Worm (Caenorhabditis elegans) whole organism, L3 larva: Measurements from ENCODE around the gene C38C6.3.

Experiments used
- ZK546.5 ChIP-seq: sonication (generic microtip); optimal IDR thresholded peaks from 2 replicates; lab custom pipeline; 2017; ENCODE audit warnings: missing biosample characterization, missing genetic modification characterization
- aly-2 ChIP-seq: fragments of 150-350 bp; optimal IDR thresholded peaks from 2 replicates; lab custom pipeline; 2014; ENCODE audit warnings: missing biosample characterization, missing genetic modification characterization
- ama-1 ChIP-seq: fragments of 150-350 bp; optimal IDR thresholded peaks from 2 replicates; lab custom pipeline; 2018
- ceh-16 ChIP-seq: sonication (generic microtip); optimal IDR thresholded peaks from 2 replicates; lab custom pipeline; 2017; ENCODE audit warnings: missing biosample characterization, missing genetic modification characterization
- ceh-28 ChIP-seq: fragments of 150-350 bp; optimal IDR thresholded peaks from 2 replicates; lab custom pipeline; 2014; ENCODE audit warnings: missing biosample characterization, missing genetic modification reagents, missing genetic modification characterization
- ceh-82 ChIP-seq: fragments of 150-350 bp; optimal IDR thresholded peaks from 2 replicates; lab custom pipeline; 2014; ENCODE audit warnings: missing biosample characterization, missing genetic modification characterization
- ceh-9 ChIP-seq: sonication (generic microtip); optimal IDR thresholded peaks from 2 replicates; lab custom pipeline; 2018; ENCODE audit warnings: missing biosample characterization, missing genetic modification characterization
- daf-12 ChIP-seq: fragments of 150-350 bp; optimal IDR thresholded peaks from 2 replicates; lab custom pipeline; 2014; ENCODE audit warnings: missing biosample characterization, missing genetic modification reagents, missing genetic modification characterization
- egl-27 ChIP-seq: sonication (generic microtip); optimal IDR thresholded peaks from 4 replicates; lab custom pipeline; 2017; ENCODE audit warnings: missing biosample characterization, missing genetic modification reagents, missing genetic modification characterization
- egl-5 ChIP-seq: fragments of 150-350 bp; optimal IDR thresholded peaks from 2 replicates; lab custom pipeline; 2017; ENCODE audit warnings: missing biosample characterization, missing genetic modification reagents, missing genetic modification characterization, inconsistent platforms
- elt-1 ChIP-seq: fragments of 150-350 bp; optimal IDR thresholded peaks from 2 replicates; lab custom pipeline; 2014; ENCODE audit warnings: missing biosample characterization, missing genetic modification characterization
- elt-3 ChIP-seq, 3 experiments: fragments of 150-350 bp in 1 of 3; sonication (generic microtip) in 2 of 3; optimal IDR thresholded peaks; 2 replicates in 2 of 3; 4 replicates in 1 of 3; lab custom pipeline; 2014 to 2017; ENCODE audit warnings: missing biosample characterization in 3 of 3, missing genetic modification characterization in 3 of 3
- eor-1 ChIP-seq, 2 experiments: fragments of 150-350 bp; optimal IDR thresholded peaks; 2 replicates each; lab custom pipeline; 2014 to 2018; ENCODE audit warnings: missing biosample characterization in 2 of 2, missing genetic modification characterization in 2 of 2
- fkh-10 ChIP-seq: sonication (generic microtip); optimal IDR thresholded peaks from 2 replicates; lab custom pipeline; 2017; ENCODE audit warnings: missing biosample characterization, missing genetic modification reagents, missing genetic modification characterization
- fkh-2 ChIP-seq: fragments of 150-350 bp; optimal IDR thresholded peaks from 2 replicates; lab custom pipeline; 2014; ENCODE audit warnings: missing biosample characterization, missing genetic modification reagents, missing genetic modification characterization
- fos-1 ChIP-seq: fragments of 150-350 bp; optimal IDR thresholded peaks from 2 replicates; lab custom pipeline; 2014; ENCODE audit warnings: missing biosample characterization, missing genetic modification characterization
- hmg-11 ChIP-seq: sonication (generic microtip); optimal IDR thresholded peaks from 2 replicates; lab custom pipeline; 2016; ENCODE audit warnings: missing genetic modification characterization, missing compliant biosample characterization
- jun-1 ChIP-seq: fragments of 150-350 bp; optimal IDR thresholded peaks from 2 replicates; lab custom pipeline; 2014; ENCODE audit warnings: missing biosample characterization, missing genetic modification reagents, missing genetic modification characterization
- lin-15B ChIP-seq: fragments of 150-350 bp; optimal IDR thresholded peaks from 2 replicates; lab custom pipeline; 2014; ENCODE audit warnings: missing biosample characterization, missing genetic modification characterization
- lin-39 ChIP-seq: fragments of 150-350 bp; optimal IDR thresholded peaks from 2 replicates; lab custom pipeline; 2018; ENCODE audit warnings: missing biosample characterization, missing genetic modification reagents, missing genetic modification characterization
- lsy-12 ChIP-seq: sonication (generic microtip); optimal IDR thresholded peaks from 2 replicates; lab custom pipeline; 2016; ENCODE audit warnings: mild to moderate bottlenecking, missing genetic modification characterization, missing compliant biosample characterization
- mdl-1 ChIP-seq: fragments of 150-350 bp; optimal IDR thresholded peaks from 2 replicates; lab custom pipeline; 2014; ENCODE audit warnings: missing biosample characterization, missing genetic modification characterization
- mml-1 ChIP-seq: fragments of 150-350 bp; sonication (generic microtip); optimal IDR thresholded peaks from 3 replicates; lab custom pipeline; 2014; ENCODE audit warnings: missing biosample characterization, missing genetic modification characterization
- nfya-1 ChIP-seq: sonication (generic microtip); optimal IDR thresholded peaks from 2 replicates; lab custom pipeline; 2017; ENCODE audit warnings: missing genetic modification characterization, mild to moderate bottlenecking, missing compliant biosample characterization, antibody characterized with exemption, moderate library complexity; ENCODE audit not compliant: insufficient read depth
- nhr-11 ChIP-seq: fragments of 150-350 bp; optimal IDR thresholded peaks from 2 replicates; lab custom pipeline; 2014; ENCODE audit warnings: missing biosample characterization, missing genetic modification characterization
- nhr-25 ChIP-seq: sonication (generic microtip); optimal IDR thresholded peaks from 2 replicates; lab custom pipeline; 2017; ENCODE audit warnings: missing biosample characterization, missing genetic modification characterization
- nhr-43 ChIP-seq: sonication (generic microtip); optimal IDR thresholded peaks from 2 replicates; lab custom pipeline; 2016; ENCODE audit warnings: mild to moderate bottlenecking, missing genetic modification characterization, missing compliant biosample characterization; ENCODE audit not compliant: poor library complexity, severe bottlenecking
- nhr-77 ChIP-seq: fragments of 150-350 bp; optimal IDR thresholded peaks from 2 replicates; lab custom pipeline; 2014; ENCODE audit warnings: missing biosample characterization, missing genetic modification characterization
- pha-4 ChIP-seq: fragments of 150-350 bp; optimal IDR thresholded peaks from 2 replicates; lab custom pipeline; 2014; ENCODE audit warnings: missing biosample characterization, missing genetic modification reagents, missing genetic modification characterization
- pqm-1 ChIP-seq: fragments of 150-350 bp; optimal IDR thresholded peaks from 2 replicates; lab custom pipeline; 2017; ENCODE audit warnings: missing biosample characterization, missing genetic modification characterization, inconsistent platforms
- sea-2 ChIP-seq: fragments of 150-350 bp; sonication (generic microtip); optimal IDR thresholded peaks from 4 replicates; lab custom pipeline; 2014; ENCODE audit warnings: missing biosample characterization, missing genetic modification reagents, missing genetic modification characterization
- skn-1 ChIP-seq: fragments of 150-350 bp; optimal IDR thresholded peaks from 2 replicates; lab custom pipeline; 2014; ENCODE audit warnings: missing biosample characterization, missing genetic modification characterization
- snpc-4 ChIP-seq: fragments of 150-350 bp; optimal IDR thresholded peaks from 2 replicates; lab custom pipeline; 2014; ENCODE audit warnings: missing biosample characterization, missing genetic modification characterization
- tbx-2 ChIP-seq: sonication (generic microtip); optimal IDR thresholded peaks from 2 replicates; lab custom pipeline; 2016; ENCODE audit warnings: mild to moderate bottlenecking, missing genetic modification characterization, missing compliant biosample characterization
- unc-62 ChIP-seq: fragments of 150-350 bp; sonication (generic microtip); optimal IDR thresholded peaks from 4 replicates; lab custom pipeline; 2014; ENCODE audit warnings: missing biosample characterization, missing genetic modification reagents, missing genetic modification characterization
- zag-1 ChIP-seq: fragments of 150-350 bp; optimal IDR thresholded peaks from 2 replicates; lab custom pipeline; 2014; ENCODE audit warnings: missing biosample characterization, missing genetic modification characterization
- ztf-11 ChIP-seq: fragments of 150-350 bp; optimal IDR thresholded peaks from 2 replicates; lab custom pipeline; 2014; ENCODE audit warnings: missing biosample characterization, missing genetic modification characterization
- ztf-4 ChIP-seq: fragments of 150-350 bp; optimal IDR thresholded peaks from 2 replicates; lab custom pipeline; 2014; ENCODE audit warnings: missing biosample characterization, missing genetic modification characterization

C38C6.3 gene

ce11 chrII:14635179-14635578 is 2.3 kb downstream of the C38C6.3 start (continued):
- TF ChIP-seq nhr-43, result peak; percentile 77

ce11 chrII:14635895-14636294 is 3.0 kb downstream of the C38C6.3 start:
- peak; percentile 50 for TF ChIP-seq snpc-4 (tag; lab: Kevin White, UChicago)

ce11 chrII:14636737-14637136 is 3.8 kb downstream of the C38C6.3 start, which contains the start of gene sre-13:
sre-13 (minus strand) TSS chrII:14636837.
- TF ChIP-seq nhr-11 (tag; lab: Kevin White, UChicago), result no peak
- TF ChIP-seq zag-1 (tag; lab: Kevin White, UChicago), result no peak
- TF ChIP-seq mdl-1 (tag; lab: Kevin White, UChicago), result no peak
- TF ChIP-seq snpc-4 (tag; lab: Kevin White, UChicago), result no peak
- no peak for TF ChIP-seq tbx-2 (tag; lab: Kevin White, UChicago)
- TF ChIP-seq elt-1 (tag; lab: Kevin White, UChicago), result no peak
- TF ChIP-seq ztf-11 (tag; lab: Kevin White, UChicago), result no peak
- no peak for TF ChIP-seq hmg-11 (tag; lab: Kevin White, UChicago)
- no peak for TF ChIP-seq lin-15B (tag; lab: Kevin White, UChicago)
- TF ChIP-seq nhr-25 (tag; lab: Kevin White, UChicago), result no peak
- no peak for TF ChIP-seq ztf-4 (tag; lab: Kevin White, UChicago)
- no peak for TF ChIP-seq ceh-82 (tag; lab: Kevin White, UChicago)
- no peak for TF ChIP-seq sea-2

- TF ChIP-seq snpc-4 (tag; lab: Kevin White, UChicago), result peak; percentile 74
Observed at ce11 chrII:14641387-14641786, 8.5 kb downstream of the C38C6.3 start.

ce11 chrII:14643983-14644382 is 11.1 kb downstream of the C38C6.3 start, which contains the start of gene atgp-2:
atgp-2 (minus strand) TSS chrII:14644083.
- TF ChIP-seq ama-1 (lab: Kevin White, UChicago) (no peak), ztf-4 (tag; lab: Kevin White, UChicago) (no peak), sea-2 (no peak), lsy-12 (tag; lab: Kevin White, UChicago) (no peak), elt-1 (tag; lab: Kevin White, UChicago) (no peak), ceh-9 (no peak), ceh-16 (tag; lab: Kevin White, UChicago) (no peak), mml-1 (tag; lab: Kevin White, UChicago) (no peak), nhr-11 (tag; lab: Kevin White, UChicago) (no peak)
- TF ChIP-seq, all 47 proteins: peak for 0

- TF ChIP-seq nhr-77 (tag; lab: Kevin White, UChicago) (no peak), fkh-2 (tag; lab: Kevin White, UChicago) (no peak), aly-2 (tag; lab: Kevin White, UChicago) (no peak), ztf-11 (tag; lab: Kevin White, UChicago) (no peak), tbx-2 (tag; lab: Kevin White, UChicago) (no peak), elt-1 (tag; lab: Kevin White, UChicago) (no peak), skn-1 (tag; lab: Kevin White, UChicago) (no peak), eor-1 (tag; optimal IDR thresholded peaks at IDR 0.05; lab: Kevin White, UChicago) (no peak), ceh-28 (tag; lab: Kevin White, UChicago) (no peak), pha-4 (tag; lab: Kevin White, UChicago) (no peak), egl-5 (tag; lab: Kevin White, UChicago) (no peak), ama-1 (lab: Kevin White, UChicago) (no peak)
Observed at ce11 chrII:14644465-14644864, 11.5 kb downstream of the C38C6.3 start.

ce11 chrII:14645290-14645689 is 12.4 kb downstream of the C38C6.3 start:
- TF ChIP-seq ztf-11 (tag; lab: Kevin White, UChicago) (no peak), egl-5 (tag; lab: Kevin White, UChicago) (peak; percentile 61), aly-2 (tag; lab: Kevin White, UChicago) (no peak), pqm-1 (tag; lab: Kevin White, UChicago) (no peak), nhr-25 (tag; lab: Kevin White, UChicago) (peak; percentile 25), daf-12 (tag; lab: Kevin White, UChicago) (no peak), snpc-4 (tag; lab: Kevin White, UChicago) (peak; percentile 68), lsy-12 (tag; lab: Kevin White, UChicago) (no peak), hmg-11 (tag; lab: Kevin White, UChicago) (peak; percentile 79), fkh-10 (no peak), eor-1 (tag; optimal IDR thresholded peaks at IDR 0.05; lab: Kevin White, UChicago) (no peak), mdl-1 (tag; lab: Kevin White, UChicago) (no peak), lin-39 (tag; lab: Kevin White, UChicago) (peak; percentile 84), ceh-16 (tag; lab: Kevin White, UChicago) (no peak), egl-27 (tag; lab: Kevin White, UChicago) (no peak), elt-1 (tag; lab: Kevin White, UChicago) (no peak), zag-1 (tag; lab: Kevin White, UChicago) (no peak), pha-4 (tag; lab: Kevin White, UChicago) (peak; percentile 51), fos-1 (no peak), jun-1 (tag; lab: Kevin White, UChicago) (no peak), nhr-43 (peak; percentile 21), unc-62 (GFP tag; lab: Kevin White, UChicago) (peak; percentile 62), nfya-1 (tag; lab: Kevin White, UChicago) (peak; percentile 57), elt-3 (tag; optimal IDR thresholded peaks at IDR 0.05; lab: Kevin White, UChicago) (no peak), ZK546.5 (no peak)
